Worm (Caenorhabditis elegans): Measurements from ENCODE around the gene F54E2.5.

ce11 chrV:2765052-2765451, 50.8 kb downstream of the F54E2.5 start, which contains the start of gene dhs-14:
- TF ChIP-seq mep-1 (tag; optimal IDR thresholded peaks at IDR 0.05): no peak
- no peak for TF ChIP-seq lin-13 (tag; optimal IDR thresholded peaks at IDR 0.05)
- TF ChIP-seq unc-39 (tag; optimal IDR thresholded peaks at IDR 0.05): no peak
- TF ChIP-seq lsy-2 (tag; optimal IDR thresholded peaks at IDR 0.05): no peak
- TF ChIP-seq ham-2 (GFP tag; optimal IDR thresholded peaks at IDR 0.05): no peak
- TF ChIP-seq mab-5 (tag; optimal IDR thresholded peaks at IDR 0.05): no peak
- no peak for TF ChIP-seq unc-62 (GFP tag; optimal IDR thresholded peaks at IDR 0.05)
- TF ChIP-seq zip-8 (tag; optimal IDR thresholded peaks at IDR 0.05): no peak
- no peak for TF ChIP-seq ces-1 (GFP tag; optimal IDR thresholded peaks at IDR 0.05)
